Fruit fly (Drosophila melanogaster): ENCODE measurements around the gene Tm2.

Tm2 gene

dm6 chr3R:15277926-15278869 lies 31.8 kb upstream of the Tm2 start, which contains the start of the genes MRG15 and Tm1 (continued):
- TF ChIP-seq GATAe (GFP tag; conservative IDR thresholded peaks at IDR 0.05) (no peak), MTF-1 (GFP tag; optimal IDR thresholded peaks at IDR 0.05; ENCODE audit: borderline replicate concordance) (no peak), CG6175 (GFP tag; IDR thresholded peaks at IDR 0.05) (no peak), CG12299 (tag; optimal IDR thresholded peaks at IDR 0.05) (no peak), CG10209 (GFP tag; optimal IDR thresholded peaks at IDR 0.05) (no peak), CG1603 (tag; optimal IDR thresholded peaks at IDR 0.05) (peak; percentile 55), Fer1 (GFP tag; optimal IDR thresholded peaks at IDR 0.05) (peak; percentile 2), Gsc (GFP tag; IDR thresholded peaks at IDR 0.05) (no peak), HLH54F (GFP tag; optimal IDR thresholded peaks at IDR 0.05) (peak; percentile 1), CG3407 (GFP tag; optimal IDR thresholded peaks at IDR 0.05) (no peak), pfk (GFP tag; optimal IDR thresholded peaks at IDR 0.05) (no peak), Sry-δ (GFP tag; optimal IDR thresholded peaks at IDR 0.05) (peak; percentile 37), CG8388 (GFP tag; optimal IDR thresholded peaks at IDR 0.05) (no peak), crol (GFP tag; IDR thresholded peaks at IDR 0.05) (no peak), tap (tag; optimal IDR thresholded peaks at IDR 0.05) (no peak), CG10267 (tag; optimal IDR thresholded peaks at IDR 0.05) (no peak), ash1 (GFP tag; optimal IDR thresholded peaks at IDR 0.05) (no peak), sna (GFP tag; IDR thresholded peaks at IDR 0.05; ENCODE audit: partially characterized antibody) (peak; percentile 37), Spps (tag; optimal IDR thresholded peaks at IDR 0.05) (no peak), Hr51 (GFP tag; optimal IDR thresholded peaks at IDR 0.05) (no peak), exex (tag; optimal IDR thresholded peaks at IDR 0.05) (peak; percentile 45), Dp (GFP tag; optimal IDR thresholded peaks at IDR 0.05) (peak; percentile 88), nmo (GFP tag; optimal IDR thresholded peaks at IDR 0.05) (peak; percentile 9), CG34422 (GFP tag; IDR thresholded peaks at IDR 0.05) (peak; percentile 29; the same call in 1 of the 3 replicates), CG16779 (GFP tag; IDR thresholded peaks at IDR 0.05) (no peak), CG15696 (tag; optimal IDR thresholded peaks at IDR 0.05) (no peak), Jarid2 (GFP tag; optimal IDR thresholded peaks at IDR 0.05) (no peak), Dfd (GFP tag; optimal IDR thresholded peaks at IDR 0.05) (no peak), gfzf (GFP tag; optimal IDR thresholded peaks at IDR 0.05) (peak; percentile 74), pros (GFP tag; optimal IDR thresholded peaks at IDR 0.05) (no peak), CG14710 (tag; optimal IDR thresholded peaks at IDR 0.05) (peak; percentile 19), Doc3 (GFP tag; IDR thresholded peaks at IDR 0.05; ENCODE audit: partially characterized antibody) (peak; percentile 70), CG13287 (GFP tag; IDR thresholded peaks at IDR 0.05; ENCODE audit: partially characterized antibody) (peak; percentile 72), CG16813 (GFP tag; IDR thresholded peaks at IDR 0.05; ENCODE audit: partially characterized antibody) (peak; percentile 65), CG4854 (GFP tag; optimal IDR thresholded peaks at IDR 0.05) (no peak), bcd (GFP tag; optimal IDR thresholded peaks at IDR 0.05) (no peak), phol (tag; optimal IDR thresholded peaks at IDR 0.05) (peak; percentile 45), CG8924 (tag; optimal IDR thresholded peaks at IDR 0.05) (peak; percentile 5)
